Fruit fly (Drosophila melanogaster) whole organism, embryonic: Measurements from ENCODE around the gene CG3505.

Experiments
- Atf6 ChIP-seq: fragments of 200-800 bp; sonication (Bioruptor generic); IDR thresholded peaks from 2 replicates; pipeline ENCODE4 v1.3.6; 2022; ENCODE audit warnings: missing biosample characterization, missing genetic modification characterization
- CG11093 ChIP-seq: fragments of 200-800 bp; sonication (Bioruptor generic); IDR thresholded peaks from 3 replicates; pipeline ENCODE4 v1.3.6; 2022; ENCODE audit warnings: missing biosample characterization, missing genetic modification characterization
- CG12071 ChIP-seq: fragments of 200-800 bp; sonication (Bioruptor generic); optimal IDR thresholded peaks from 3 replicates; lab custom pipeline; 2018; ENCODE audit warnings: missing biosample characterization, mild to moderate bottlenecking, missing genetic modification characterization
- CG12744 ChIP-seq: fragments of 200-800 bp; sonication (Bioruptor generic); optimal IDR thresholded peaks from 2 replicates; lab custom pipeline; 2016; ENCODE audit warnings: missing biosample characterization, missing genetic modification characterization
- CG14860 ChIP-seq: fragments of 200-800 bp; sonication (Bioruptor generic); IDR thresholded peaks from 3 replicates; pipeline ENCODE4 v1.3.6; 2022; ENCODE audit warnings: missing biosample characterization, missing genetic modification characterization; ENCODE audit not compliant: partially characterized antibody
- CG15269 ChIP-seq: fragments of 200-800 bp; sonication (Bioruptor generic); optimal IDR thresholded peaks from 2 replicates; lab custom pipeline; 2018; ENCODE audit warnings: missing biosample characterization, mild to moderate bottlenecking, missing genetic modification characterization, moderate library complexity
- CG15601 ChIP-seq: fragments of 200-800 bp; sonication (Bioruptor generic); optimal IDR thresholded peaks from 3 replicates; lab custom pipeline; 2019; ENCODE audit warnings: missing biosample characterization, mild to moderate bottlenecking, missing genetic modification characterization, moderate library complexity
- CG16779 ChIP-seq: fragments of 200-800 bp; sonication (Bioruptor generic); IDR thresholded peaks from 2 replicates; pipeline ENCODE4 v1.3.6; 2022; ENCODE audit warnings: missing biosample characterization, missing genetic modification characterization
- CG16813 ChIP-seq: fragments of 200-800 bp; sonication (Bioruptor generic); IDR thresholded peaks from 3 replicates; pipeline ENCODE4 v1.3.6; 2022; ENCODE audit warnings: missing biosample characterization, missing genetic modification characterization; ENCODE audit not compliant: partially characterized antibody
- CG17186 ChIP-seq: fragments of 200-800 bp; sonication (Bioruptor generic); optimal IDR thresholded peaks from 3 replicates; lab custom pipeline; 2017; ENCODE audit warnings: missing biosample characterization, missing genetic modification reagents, missing genetic modification characterization
- CG17829 ChIP-seq: fragments of 200-800 bp; optimal IDR thresholded peaks from 2 replicates; lab custom pipeline; 2019; ENCODE audit warnings: missing biosample characterization, mild to moderate bottlenecking, missing genetic modification characterization, moderate library complexity
- CG18262 ChIP-seq: fragments of 200-800 bp; optimal IDR thresholded peaks from 3 replicates; lab custom pipeline; 2019; ENCODE audit warnings: missing biosample characterization, mild to moderate bottlenecking, missing genetic modification characterization, moderate library complexity
- CG31441 ChIP-seq: fragments of 200-800 bp; sonication (Bioruptor generic); IDR thresholded peaks from 2 replicates; pipeline ENCODE4 v1.3.6; 2022; ENCODE audit warnings: missing biosample characterization, missing genetic modification characterization
- CG32767 ChIP-seq: fragments of 200-800 bp; sonication (Bioruptor generic); IDR thresholded peaks from 2 replicates; pipeline ENCODE4 v1.3.6; 2022; ENCODE audit warnings: missing biosample characterization, missing genetic modification characterization
- CG33557 ChIP-seq: fragments of 200-800 bp; sonication (Bioruptor generic); optimal IDR thresholded peaks from 2 replicates; lab custom pipeline; 2019; ENCODE audit warnings: missing biosample characterization, mild to moderate bottlenecking, missing genetic modification characterization, moderate library complexity
- CG34376 ChIP-seq: fragments of 200-800 bp; sonication (Bioruptor generic); optimal IDR thresholded peaks from 2 replicates; lab custom pipeline; 2018; ENCODE audit warnings: missing biosample characterization, mild to moderate bottlenecking, missing genetic modification characterization
- CG8944 ChIP-seq: fragments of 200-800 bp; sonication (Bioruptor generic); optimal IDR thresholded peaks from 3 replicates; lab custom pipeline; 2016; ENCODE audit warnings: missing biosample characterization, missing genetic modification characterization
- Camta ChIP-seq: fragments of 200-800 bp; sonication (Bioruptor generic); optimal IDR thresholded peaks from 2 replicates; lab custom pipeline; 2016; ENCODE audit warnings: missing biosample characterization, missing genetic modification characterization
- Dfd ChIP-seq, 2 experiments: fragments of >200 bp; optimal IDR thresholded peaks; 2 replicates each; lab custom pipeline; 2017; ENCODE audit warnings: missing biosample characterization in 2 of 2, missing genetic modification characterization in 2 of 2
- Eip74EF ChIP-seq, 2 experiments: fragments of 200-800 bp in 1 of 2; fragments of >200 bp in 1 of 2; sonication (Bioruptor generic) in 1 of 2; optimal IDR thresholded peaks; 2 replicates each; lab custom pipeline; 2017 to 2019; ENCODE audit warnings: missing biosample characterization in 2 of 2, missing genetic modification characterization in 2 of 2, mild to moderate bottlenecking in 1 of 2, moderate library complexity in 1 of 2
- Ets65A ChIP-seq: fragments of 200-800 bp; sonication (Bioruptor generic); peaks from one replicate; lab custom pipeline; 2016; ENCODE audit warnings: missing biosample characterization, missing genetic modification characterization
- Med ChIP-seq: fragments of 200-800 bp; sonication (Bioruptor generic); peaks from one replicate; lab custom pipeline; 2016; ENCODE audit warnings: missing biosample characterization, missing genetic modification characterization, mild to moderate bottlenecking, inconsistent platforms, moderate library complexity
- Mes4 ChIP-seq: fragments of 200-800 bp; sonication (Bioruptor generic); optimal IDR thresholded peaks from 2 replicates; lab custom pipeline; 2016; ENCODE audit warnings: missing biosample characterization, missing genetic modification characterization
- Nf-YA ChIP-seq: fragments of 200-800 bp; sonication (Bioruptor generic); IDR thresholded peaks from 2 replicates; pipeline ENCODE4 v1.3.6; 2022; ENCODE audit warnings: missing biosample characterization, missing genetic modification characterization
- Ptx1 ChIP-seq: fragments of 200-800 bp; sonication (Bioruptor generic); IDR thresholded peaks from 2 replicates; pipeline ENCODE4 v1.3.6; 2022; ENCODE audit warnings: missing biosample characterization, missing genetic modification characterization
- Tbp ChIP-seq: fragments of >200 bp; optimal IDR thresholded peaks from 2 replicates; lab custom pipeline; 2018; ENCODE audit warnings: missing biosample characterization, missing genetic modification characterization
- btn ChIP-seq: fragments of 200-800 bp; sonication (Bioruptor generic); optimal IDR thresholded peaks from 2 replicates; lab custom pipeline; 2016; ENCODE audit warnings: missing biosample characterization, missing genetic modification characterization
- chinmo ChIP-seq: fragments of 200-800 bp; sonication (Bioruptor generic); IDR thresholded peaks from 4 replicates; pipeline ENCODE4 v1.3.6; 2022; ENCODE audit warnings: missing biosample characterization, missing genetic modification characterization; ENCODE audit not compliant: partially characterized antibody
- gcm2 ChIP-seq: fragments of 200-800 bp; sonication (Bioruptor generic); optimal IDR thresholded peaks from 2 replicates; lab custom pipeline; 2016; ENCODE audit warnings: missing biosample characterization, missing genetic modification characterization
- gfzf ChIP-seq: fragments of 200-800 bp; sonication (Bioruptor generic); optimal IDR thresholded peaks from 2 replicates; lab custom pipeline; 2016; ENCODE audit warnings: missing biosample characterization, mild to moderate bottlenecking, missing genetic modification characterization, moderate library complexity
- grn ChIP-seq: fragments of 200-800 bp; sonication (Bioruptor generic); optimal IDR thresholded peaks from 3 replicates; lab custom pipeline; 2017; ENCODE audit warnings: missing biosample characterization, missing genetic modification characterization
- jing ChIP-seq: fragments of 200-800 bp; sonication (Bioruptor generic); optimal IDR thresholded peaks from 2 replicates; lab custom pipeline; 2018; ENCODE audit warnings: missing biosample characterization, mild to moderate bottlenecking, missing genetic modification characterization
- kni ChIP-seq: fragments of 200-800 bp; sonication (Bioruptor generic); optimal IDR thresholded peaks from 3 replicates; lab custom pipeline; 2017; ENCODE audit warnings: mild to moderate bottlenecking, missing biosample characterization, missing genetic modification reagents, missing genetic modification characterization
- lab ChIP-seq: fragments of 200-800 bp; sonication (Bioruptor generic); optimal IDR thresholded peaks from 3 replicates; lab custom pipeline; 2017; ENCODE audit warnings: missing biosample characterization, missing genetic modification characterization, mild to moderate bottlenecking, moderate library complexity, missing genetic modification reagents
- onecut ChIP-seq: fragments of 200-800 bp; sonication (Bioruptor generic); IDR thresholded peaks from 2 replicates; pipeline ENCODE4 v1.3.6; 2022; ENCODE audit warnings: missing biosample characterization, missing genetic modification characterization
- pan ChIP-seq, 4 experiments: fragments of >200 bp in 3 of 4; fragments of 200-800 bp in 1 of 4; sonication (Bioruptor generic) in 1 of 4; optimal IDR thresholded peaks in 3 of 4; IDR thresholded peaks in 1 of 4; 2 replicates each; pipeline versions ENCODE4 v1.3.6 to Lab custom; 2017 to 2022; ENCODE audit warnings: missing biosample characterization in 2 of 4, missing genetic modification characterization in 2 of 4, mixed read lengths in 1 of 4
- salm ChIP-seq: fragments of 200-800 bp; sonication (Bioruptor generic); optimal IDR thresholded peaks from 2 replicates; lab custom pipeline; 2018; ENCODE audit warnings: missing biosample characterization, mild to moderate bottlenecking, missing genetic modification characterization
- sens ChIP-seq: fragments of 200-800 bp; sonication (Bioruptor generic); peaks from one replicate; lab custom pipeline; 2016; ENCODE audit warnings: missing biosample characterization, missing genetic modification characterization
- sna ChIP-seq: fragments of 200-800 bp; sonication (Bioruptor generic); IDR thresholded peaks from 2 replicates; pipeline ENCODE4 v1.3.6; 2022; ENCODE audit warnings: missing biosample characterization, missing genetic modification characterization; ENCODE audit not compliant: partially characterized antibody
- sob ChIP-seq: fragments of 200-800 bp; sonication (Bioruptor generic); IDR thresholded peaks from 2 replicates; pipeline ENCODE4 v1.3.6; 2022; ENCODE audit warnings: missing biosample characterization, missing genetic modification characterization
- stwl ChIP-seq: fragments of 200-800 bp; sonication (Bioruptor generic); optimal IDR thresholded peaks from 3 replicates; lab custom pipeline; 2018; ENCODE audit warnings: missing biosample characterization, mild to moderate bottlenecking, missing genetic modification characterization, moderate library complexity
- tll ChIP-seq, 2 experiments: fragments of 200-800 bp in 1 of 2; fragments of >200 bp in 1 of 2; sonication (Bioruptor generic) in 1 of 2; optimal IDR thresholded peaks; 2 replicates each; lab custom pipeline; 2017 to 2019; ENCODE audit warnings: missing biosample characterization in 2 of 2, missing genetic modification characterization in 2 of 2, mild to moderate bottlenecking in 1 of 2, moderate library complexity in 1 of 2
- unc-4 ChIP-seq: fragments of 200-800 bp; sonication (Bioruptor generic); IDR thresholded peaks from 2 replicates; pipeline ENCODE4 v1.3.6; 2022; ENCODE audit warnings: missing biosample characterization, missing genetic modification characterization; ENCODE audit not compliant: partially characterized antibody

CG3505 gene

dm6 chr3R:14655912-14656700 lies 1.1 kb upstream of the CG3505 start (continued):
- peak; percentile 55 for TF ChIP-seq grn (GFP tag; lab: Kevin White, UChicago)
- peak; percentile 66 for TF ChIP-seq Nf-YA (GFP tag; lab: Robert Waterston, UW)
- peak; percentile 43; the same call in 1 of the 3 replicates for TF ChIP-seq CG14860
- peak; percentile 55; the same call in 1 of the 3 replicates for TF ChIP-seq CG16813 (GFP tag; lab: Robert Waterston, UW)

- no peak for TF ChIP-seq jing (GFP tag; lab: Kevin White, UChicago)
- no peak for TF ChIP-seq chinmo (GFP tag; lab: Robert Waterston, UW)
- no peak for TF ChIP-seq CG32767 (GFP tag; lab: Robert Waterston, UW)
- peak; percentile 10; the same call in 1 of the 2 replicates for TF ChIP-seq CG16779 (GFP tag; lab: Robert Waterston, UW)
- no peak for TF ChIP-seq CG11093 (GFP tag; lab: Robert Waterston, UW)
These were observed 311 bp downstream of the CG3505 start for dm6 chr3R:14657605-14657910.

dm6 chr3R:14658170-14658569 lies 923 bp downstream of the CG3505 start:
- TF ChIP-seq Med (GFP tag; lab: Kevin White, UChicago) = peak; percentile 46
- TF ChIP-seq lab (GFP tag; lab: Kevin White, UChicago) = no peak
- TF ChIP-seq sens (GFP tag; lab: Kevin White, UChicago) = peak; percentile 52

- TF ChIP-seq CG15269 (tag; lab: Kevin White, UChicago) = no peak
- TF ChIP-seq CG17186 (GFP tag; lab: Kevin White, UChicago) = peak; percentile 21
- TF ChIP-seq stwl = peak; percentile 44
- TF ChIP-seq CG18262 = peak; percentile 17
- no peak for TF ChIP-seq Eip74EF (GFP tag; optimal IDR thresholded peaks at IDR 0.05; lab: Kevin White, UChicago)
- TF ChIP-seq pan (optimal IDR thresholded peaks at IDR 0.05; lab: Kevin White, UChicago) = no peak
- no peak for TF ChIP-seq pan (GFP tag; optimal IDR thresholded peaks at IDR 0.05 in 1 of 2, IDR thresholded peaks at IDR 0.05 in 1 of 2)
- no peak for TF ChIP-seq sob (GFP tag; lab: Robert Waterston, UW)
- TF ChIP-seq Mes4 (GFP tag; lab: Kevin White, UChicago) = no peak
- no peak for TF ChIP-seq Ets65A (GFP tag; lab: Kevin White, UChicago)
- no peak for TF ChIP-seq gcm2 (GFP tag; lab: Kevin White, UChicago)
- TF ChIP-seq CG17829 = peak; percentile 45
- TF ChIP-seq unc-4 (GFP tag; lab: Robert Waterston, UW) = peak; percentile 43; the same call in 1 of the 2 replicates
- TF ChIP-seq btn (GFP tag; lab: Kevin White, UChicago) = no peak
- peak; percentile 96 for TF ChIP-seq gfzf
- no peak for TF ChIP-seq CG12071 (GFP tag; lab: Kevin White, UChicago)
- TF ChIP-seq CG12744 = no peak
- peak; percentile 41 for TF ChIP-seq CG15601 (tag; lab: Kevin White, UChicago)
- no peak for TF ChIP-seq CG8944 (GFP tag; lab: Kevin White, UChicago)
- no peak for TF ChIP-seq Ptx1 (GFP tag; lab: Robert Waterston, UW)
- TF ChIP-seq kni (GFP tag; lab: Kevin White, UChicago) = peak; percentile 9
- peak; percentile 16 for TF ChIP-seq CG33557
- TF ChIP-seq CG34376 (GFP tag; lab: Kevin White, UChicago) = peak; percentile 2
- peak; percentile 26 for TF ChIP-seq onecut (GFP tag; lab: Robert Waterston, UW)
- no peak for TF ChIP-seq salm (tag; lab: Kevin White, UChicago)
- TF ChIP-seq Dfd (GFP tag; optimal IDR thresholded peaks at IDR 0.05; lab: Kevin White, UChicago) = no peak
- no peak for TF ChIP-seq CG31441 (GFP tag; lab: Robert Waterston, UW)
- TF ChIP-seq sna (GFP tag; lab: Robert Waterston, UW) = no peak
- TF ChIP-seq tll (GFP tag; optimal IDR thresholded peaks at IDR 0.05; lab: Kevin White, UChicago) = no peak
- no peak for TF ChIP-seq Atf6 (GFP tag; lab: Robert Waterston, UW)
- no peak for TF ChIP-seq Tbp (GFP tag; lab: Kevin White, UChicago)
- TF ChIP-seq Camta (GFP tag; lab: Kevin White, UChicago) = no peak
These were observed 2.1 kb downstream of the CG3505 start, which contains the start of gene Hexim for dm6 chr3R:14659354-14659804. Gene Hexim, plus strand, starts transcription at chr3R:14659438.
